Worm (Caenorhabditis elegans) whole organism, L1 larva: ENCODE results near the gene nhr-242.
A peak's percentile ranks its signal among the peaks of the same experiment; 100 is the strongest.

Source experiments
- C34B4.2 ChIP-seq: sonication (generic microtip); optimal IDR thresholded peaks from 2 replicates; lab custom pipeline; 2017; ENCODE audit warnings: mild to moderate bottlenecking, missing genetic modification characterization, missing compliant biosample characterization
- Y116A8C.19 ChIP-seq: sonication (generic microtip); optimal IDR thresholded peaks from 2 replicates; lab custom pipeline; 2016; ENCODE audit warnings: missing compliant biosample characterization, missing genetic modification characterization, borderline replicate concordance
- aly-2 ChIP-seq: fragments of 150-350 bp; optimal IDR thresholded peaks from 2 replicates; lab custom pipeline; 2014; ENCODE audit warnings: missing biosample characterization, missing genetic modification characterization
- ama-1 ChIP-seq: fragments of 150-350 bp; optimal IDR thresholded peaks from 2 replicates; lab custom pipeline; 2014
- blmp-1 ChIP-seq: fragments of 150-350 bp; optimal IDR thresholded peaks from 2 replicates; lab custom pipeline; 2014; ENCODE audit warnings: missing biosample characterization, missing genetic modification characterization
- ceh-8 ChIP-seq: fragments of 200-800 bp; sonication (Bioruptor generic); optimal IDR thresholded peaks from 2 replicates; lab custom pipeline; 2018; ENCODE audit warnings: mild to moderate bottlenecking, missing genetic modification characterization, moderate library complexity, missing compliant biosample characterization
- ceh-88 ChIP-seq: fragments of 200-800 bp; sonication (Bioruptor generic); IDR thresholded peaks from 2 replicates; pipeline ENCODE4 v1.3.6; 2022; ENCODE audit warnings: missing genetic modification characterization, missing compliant biosample characterization
- ceh-90 ChIP-seq: sonication (generic microtip); optimal IDR thresholded peaks from 2 replicates; lab custom pipeline; 2016; ENCODE audit warnings: missing genetic modification characterization, missing compliant biosample characterization
- dpl-1 ChIP-seq, 3 experiments: fragments of 150-350 bp in 2 of 3; sonication (generic microtip) in 1 of 3; optimal IDR thresholded peaks; 2 replicates each; lab custom pipeline; 2014 to 2017; ENCODE audit warnings: missing biosample characterization in 3 of 3, missing genetic modification characterization in 3 of 3, missing genetic modification reagents in 3 of 3
- efl-1 ChIP-seq, 4 experiments: fragments of 150-350 bp; optimal IDR thresholded peaks in 3 of 4; peaks in 1 of 4; 1 replicate in 1 of 4; 2 replicates in 3 of 4; lab custom pipeline; 2014; ENCODE audit warnings: missing biosample characterization in 2 of 4, missing genetic modification characterization in 2 of 4, missing genetic modification reagents in 2 of 4
- egl-13 ChIP-seq: sonication (generic microtip); optimal IDR thresholded peaks from 2 replicates; lab custom pipeline; 2016; ENCODE audit warnings: missing genotype, missing genetic modification reagents, missing genetic modification characterization, missing compliant biosample characterization
- egl-27 ChIP-seq, 2 experiments: fragments of 150-350 bp in 1 of 2; sonication (generic microtip); optimal IDR thresholded peaks; 3 replicates each; lab custom pipeline; 2017 to 2018; ENCODE audit warnings: missing biosample characterization in 2 of 2, missing genetic modification characterization in 2 of 2, missing genetic modification reagents in 2 of 2
- elt-2 ChIP-seq: sonication (generic microtip); optimal IDR thresholded peaks from 2 replicates; lab custom pipeline; 2016; ENCODE audit warnings: missing genetic modification characterization, mild to moderate bottlenecking, inconsistent platforms, missing compliant biosample characterization, missing genetic modification reagents
- ets-5 ChIP-seq: fragments of 200-800 bp; sonication (Bioruptor generic); IDR thresholded peaks from 2 replicates; pipeline ENCODE4 v1.3.6; 2022; ENCODE audit warnings: missing genetic modification characterization, missing compliant biosample characterization
- fkh-4 ChIP-seq: sonication (generic microtip); optimal IDR thresholded peaks from 2 replicates; lab custom pipeline; 2016; ENCODE audit warnings: missing compliant biosample characterization, missing genetic modification characterization, borderline replicate concordance
- hlh-17 ChIP-seq: fragments of 200-800 bp; sonication (Bioruptor generic); optimal IDR thresholded peaks from 2 replicates; lab custom pipeline; 2018; ENCODE audit warnings: missing genetic modification characterization, mild to moderate bottlenecking, missing compliant biosample characterization, moderate library complexity, borderline replicate concordance
- jun-1 ChIP-seq: fragments of 150-350 bp; optimal IDR thresholded peaks from 2 replicates; lab custom pipeline; 2014; ENCODE audit warnings: missing biosample characterization, missing genetic modification reagents, missing genetic modification characterization
- lin-39 ChIP-seq: fragments of 150-350 bp; optimal IDR thresholded peaks from 2 replicates; lab custom pipeline; 2014; ENCODE audit warnings: missing biosample characterization, missing genetic modification reagents, missing genetic modification characterization
- lsy-2 ChIP-seq, 2 experiments: fragments of 150-350 bp; optimal IDR thresholded peaks; 2 replicates each; lab custom pipeline; 2014; ENCODE audit warnings: missing biosample characterization in 2 of 2, missing genetic modification characterization in 2 of 2
- mab-9 ChIP-seq: fragments of 200-800 bp; sonication (Bioruptor generic); IDR thresholded peaks from 2 replicates; pipeline ENCODE4 v1.3.6; 2022; ENCODE audit warnings: missing genetic modification reagents, missing genetic modification characterization, missing compliant biosample characterization
- mdl-1 ChIP-seq, 2 experiments: fragments of 150-350 bp; optimal IDR thresholded peaks; 2 replicates each; lab custom pipeline; 2014 to 2017; ENCODE audit warnings: missing biosample characterization in 2 of 2, missing genetic modification characterization in 2 of 2, inconsistent platforms in 1 of 2
- nhr-71 ChIP-seq: sonication (generic microtip); optimal IDR thresholded peaks from 2 replicates; lab custom pipeline; 2016; ENCODE audit warnings: mild to moderate bottlenecking, missing genetic modification characterization, moderate library complexity, missing compliant biosample characterization
- nhr-84 ChIP-seq: sonication (generic microtip); optimal IDR thresholded peaks from 2 replicates; lab custom pipeline; 2017; ENCODE audit warnings: missing biosample characterization, missing genetic modification characterization
- nhr-85 ChIP-seq: sonication (generic microtip); peaks from one replicate; lab custom pipeline; 2016; ENCODE audit warnings: missing genetic modification characterization, inconsistent platforms, missing compliant biosample characterization
- pag-3 ChIP-seq: sonication (generic microtip); optimal IDR thresholded peaks from 2 replicates; lab custom pipeline; 2017; ENCODE audit warnings: missing genetic modification characterization, mild to moderate bottlenecking, missing compliant biosample characterization, antibody characterized with exemption, borderline replicate concordance; ENCODE audit not compliant: insufficient read depth
- pax-3 ChIP-seq: fragments of 200-800 bp; sonication (Bioruptor generic); optimal IDR thresholded peaks from 2 replicates; lab custom pipeline; 2018; ENCODE audit warnings: mild to moderate bottlenecking, missing genetic modification characterization, moderate library complexity, missing compliant biosample characterization
- rnt-1 ChIP-seq: sonication (generic microtip); optimal IDR thresholded peaks from 2 replicates; lab custom pipeline; 2016; ENCODE audit warnings: mild to moderate bottlenecking, missing genetic modification characterization, moderate library complexity, missing compliant biosample characterization
- skn-1 ChIP-seq: fragments of 150-350 bp; optimal IDR thresholded peaks from 2 replicates; lab custom pipeline; 2014; ENCODE audit warnings: missing biosample characterization, missing genetic modification characterization
- snpc-4 ChIP-seq: fragments of 150-350 bp; optimal IDR thresholded peaks from 2 replicates; lab custom pipeline; 2014; ENCODE audit warnings: missing biosample characterization, missing genetic modification characterization
- snu-23 ChIP-seq: sonication (generic microtip); optimal IDR thresholded peaks from 2 replicates; lab custom pipeline; 2016; ENCODE audit warnings: missing genetic modification characterization, missing compliant biosample characterization
- sox-4 ChIP-seq: sonication (generic microtip); optimal IDR thresholded peaks from 2 replicates; lab custom pipeline; 2016; ENCODE audit warnings: missing genetic modification characterization, missing compliant biosample characterization
- sptf-1 ChIP-seq: fragments of 150-350 bp; optimal IDR thresholded peaks from 2 replicates; lab custom pipeline; 2014; ENCODE audit warnings: missing biosample characterization, missing genetic modification characterization
- unc-30 ChIP-seq: sonication (generic microtip); optimal IDR thresholded peaks from 2 replicates; lab custom pipeline; 2017; ENCODE audit warnings: missing biosample characterization, missing genetic modification characterization
- unc-86 ChIP-seq: sonication (generic microtip); optimal IDR thresholded peaks from 2 replicates; lab custom pipeline; 2016; ENCODE audit warnings: missing genetic modification characterization, missing compliant biosample characterization
- zip-4 ChIP-seq: fragments of 200-800 bp; sonication (Bioruptor generic); optimal IDR thresholded peaks from 2 replicates; lab custom pipeline; 2018; ENCODE audit warnings: mild to moderate bottlenecking, missing genetic modification characterization, moderate library complexity, missing compliant biosample characterization
- ztf-4 ChIP-seq: fragments of 150-350 bp; optimal IDR thresholded peaks from 2 replicates; lab custom pipeline; 2014; ENCODE audit warnings: missing biosample characterization, missing genetic modification characterization

Gene nhr-242

ce11 chrIV:2556211-2556610 lies 25.2 kb downstream of the nhr-242 start:
- no peak for TF ChIP-seq hlh-17 (GFP tag; lab: Kevin White, UChicago)

ce11 chrIV:2552855-2553254 lies 28.5 kb downstream of the nhr-242 start:
- TF ChIP-seq nhr-85 (no peak), pag-3 (tag; lab: Kevin White, UChicago) (no peak), dpl-1 (GFP tag; optimal IDR thresholded peaks at IDR 0.05; lab: Kevin White, UChicago) (no peak), lin-39 (tag; lab: Kevin White, UChicago) (no peak), sox-4 (no peak), mab-9 (GFP tag; lab: Robert Waterston, UW) (no peak), C34B4.2 (tag; lab: Kevin White, UChicago) (no peak), ceh-90 (no peak), snpc-4 (tag; lab: Kevin White, UChicago) (no peak), ceh-8 (GFP tag; lab: Kevin White, UChicago) (no peak), Y116A8C.19 (tag; lab: Kevin White, UChicago) (no peak), elt-2 (tag; lab: Kevin White, UChicago) (no peak), zip-4 (GFP tag; lab: Kevin White, UChicago) (no peak), rnt-1 (tag; lab: Kevin White, UChicago) (no peak), snu-23 (GFP tag; lab: Kevin White, UChicago) (no peak)

ce11 chrIV:2552276-2552675 lies 29.1 kb downstream of the nhr-242 start:
- TF ChIP-seq lin-39 (tag; lab: Kevin White, UChicago): no peak
- TF ChIP-seq skn-1 (tag; lab: Kevin White, UChicago): no peak
- TF ChIP-seq sptf-1 (tag; lab: Kevin White, UChicago): no peak
- no peak for TF ChIP-seq unc-86
- no peak for TF ChIP-seq fkh-4 (tag; lab: Kevin White, UChicago)
- TF ChIP-seq egl-27 (tag; optimal IDR thresholded peaks at IDR 0.05; lab: Kevin White, UChicago): no peak
- no peak for TF ChIP-seq lsy-2 (tag; optimal IDR thresholded peaks at IDR 0.05; lab: Kevin White, UChicago)
- TF ChIP-seq ceh-88 (GFP tag; lab: Robert Waterston, UW): no peak
- TF ChIP-seq nhr-85: no peak
- TF ChIP-seq nhr-84 (tag; lab: Kevin White, UChicago): no peak
- no peak for TF ChIP-seq ama-1 (lab: Kevin White, UChicago)
- TF ChIP-seq jun-1 (tag; lab: Kevin White, UChicago): no peak
- no peak for TF ChIP-seq egl-13 (tag; lab: Kevin White, UChicago)
- TF ChIP-seq ceh-8 (GFP tag; lab: Kevin White, UChicago): no peak
- no peak for TF ChIP-seq blmp-1 (tag; lab: Kevin White, UChicago)
- no peak for TF ChIP-seq mdl-1 (tag; optimal IDR thresholded peaks at IDR 0.05; lab: Kevin White, UChicago)
- no peak for TF ChIP-seq unc-30 (tag; lab: Kevin White, UChicago)
- TF ChIP-seq ztf-4 (tag; lab: Kevin White, UChicago): no peak
- no peak for TF ChIP-seq nhr-71 (tag; lab: Kevin White, UChicago)

DNA sequence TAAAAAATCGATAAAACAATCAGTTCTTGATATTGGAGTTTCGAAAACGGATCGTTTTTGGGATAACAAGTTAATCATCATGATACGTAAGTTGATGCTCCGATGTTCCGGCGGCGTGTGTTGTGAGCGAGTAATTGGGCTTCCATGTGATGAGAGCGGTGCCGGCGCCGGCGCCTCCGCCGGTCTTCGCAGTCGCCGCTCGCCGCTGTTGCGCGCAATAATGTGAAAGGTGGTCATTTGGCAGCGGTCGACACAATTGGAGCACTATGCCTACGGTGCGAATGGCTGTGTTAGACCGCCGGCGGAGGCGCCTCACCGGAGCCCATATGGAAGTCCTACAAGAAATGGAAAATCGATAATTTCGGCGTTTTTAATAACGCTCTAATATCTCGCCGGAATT lies 29.5 kb downstream of the nhr-242 start:
- no peak for TF ChIP-seq pax-3 (tag; lab: Kevin White, UChicago)
- TF ChIP-seq efl-1 (optimal IDR thresholded peaks at IDR 0.05; lab: Kevin White, UChicago): no peak
- TF ChIP-seq efl-1 (GFP tag; optimal IDR thresholded peaks at IDR 0.05 in 1 of 2; lab: Kevin White, UChicago): peak in 1 of 2 experiments; percentile 24
- no peak for TF ChIP-seq snpc-4 (tag; lab: Kevin White, UChicago)

ce11 chrIV:2551418-2551817 lies 30.0 kb downstream of the nhr-242 start, which contains the start of gene Y69A2AR.23:
Gene Y69A2AR.23 (minus strand): TSS chrIV:2551684.
- TF ChIP-seq ets-5 (GFP tag; lab: Robert Waterston, UW): no peak
- TF ChIP-seq aly-2 (tag; lab: Kevin White, UChicago): no peak
- TF ChIP-seq mdl-1 (tag; optimal IDR thresholded peaks at IDR 0.05; lab: Kevin White, UChicago): no peak
- no peak for TF ChIP-seq egl-13 (tag; lab: Kevin White, UChicago)
- TF ChIP-seq fkh-4 (tag; lab: Kevin White, UChicago): no peak
